Worm (Caenorhabditis elegans) whole organism, young adult: ENCODE measurements around the gene sru-35.

Experiments
- F57A8.1 ChIP-seq: fragments of 200-800 bp; sonication (Bioruptor generic); optimal IDR thresholded peaks from 2 replicates; lab custom pipeline; 2018; ENCODE audit warnings: mild to moderate bottlenecking, missing genetic modification characterization, moderate library complexity, missing compliant biosample characterization
- ama-1 ChIP-seq, 3 experiments: fragments of 150-350 bp in 1 of 3; sonication (generic microtip) in 2 of 3; optimal IDR thresholded peaks; 2 replicates each; lab custom pipeline; 2014 to 2018; ENCODE audit warnings: missing biosample characterization in 2 of 3, missing genetic modification characterization in 2 of 3, missing genetic modification reagents in 2 of 3
- cebp-2 ChIP-seq: fragments of 200-800 bp; sonication (Bioruptor generic); IDR thresholded peaks from 2 replicates; pipeline ENCODE4 v1.3.6; 2022; ENCODE audit warnings: missing genetic modification characterization, missing compliant biosample characterization
- madf-8 ChIP-seq: fragments of 200-800 bp; sonication (Bioruptor generic); conservative IDR thresholded peaks from 2 replicates; pipeline ENCODE4 v1.3.6; 2022; ENCODE audit warnings: missing genetic modification reagents, missing genetic modification characterization, missing compliant biosample characterization
- nfya-1 ChIP-seq: sonication (generic microtip); optimal IDR thresholded peaks from 2 replicates; lab custom pipeline; 2017; ENCODE audit warnings: antibody characterized with exemption, missing compliant biosample characterization, missing genetic modification characterization, borderline replicate concordance; ENCODE audit not compliant: insufficient read depth
- pha-4 ChIP-seq: fragments of 150-350 bp; sonication (generic microtip); optimal IDR thresholded peaks from 2 replicates; lab custom pipeline; 2014; ENCODE audit warnings: missing biosample characterization, missing genetic modification reagents, missing genetic modification characterization

- no peak for TF ChIP-seq F57A8.1
- TF ChIP-seq ama-1 (optimal IDR thresholded peaks at IDR 0.05; lab: Kevin White, UChicago): no peak
- TF ChIP-seq ama-1 (GFP tag; optimal IDR thresholded peaks at IDR 0.05; lab: Kevin White, UChicago): no peak
- TF ChIP-seq cebp-2 (GFP tag; lab: Robert Waterston, UW): no peak
- no peak for TF ChIP-seq pha-4 (tag; lab: Kevin White, UChicago)
- TF ChIP-seq madf-8 (GFP tag; lab: Robert Waterston, UW): no peak
- TF ChIP-seq nfya-1 (tag; lab: Kevin White, UChicago): no peak
Measured at ce11 chrIV:8762471-8762870, 27.6 kb downstream of the sru-35 start.
